Fruit fly (Drosophila melanogaster) whole organism, prepupa: ENCODE data around the gene bun.

Experiments used
- CG11294 ChIP-seq: fragments of 200-800 bp; sonication (Bioruptor generic); IDR thresholded peaks from 2 replicates; pipeline ENCODE4 v1.3.6; 2022; ENCODE audit warnings: missing biosample characterization, missing genetic modification characterization
- CG15336 ChIP-seq: fragments of 200-800 bp; sonication (Bioruptor generic); IDR thresholded peaks from 2 replicates; pipeline ENCODE4 v1.3.6; 2022; ENCODE audit warnings: missing biosample characterization, missing genetic modification characterization

DNA sequence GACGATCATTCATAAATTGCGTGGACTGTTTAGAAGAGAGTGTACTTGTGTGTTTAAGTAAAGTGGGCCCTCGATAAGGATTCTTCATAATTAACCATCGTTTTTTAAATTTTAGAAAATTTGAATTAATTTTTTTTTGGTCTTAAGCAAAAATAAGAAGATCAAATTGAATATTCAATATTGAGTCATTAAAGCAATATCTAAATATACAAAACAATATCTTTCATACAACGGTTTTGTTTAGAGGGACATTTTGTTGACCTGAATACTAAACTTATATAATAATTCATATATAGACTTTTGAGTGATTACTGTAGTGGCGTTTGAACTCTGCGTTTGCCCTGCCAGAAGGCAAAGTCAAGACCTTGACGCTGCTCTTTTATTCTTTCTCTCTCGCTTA lies 4.4 kb downstream of the bun start:
- TF ChIP-seq CG11294 (no peak), CG15336 (GFP tag; lab: Robert Waterston, UW) (no peak)
